Fruit fly (Drosophila melanogaster): ENCODE results near the gene awd.

- TF ChIP-seq CG4496 (GFP tag; IDR thresholded peaks at IDR 0.05) (no peak), CG17806 (tag; optimal IDR thresholded peaks at IDR 0.05) (no peak), D1 (tag; optimal IDR thresholded peaks at IDR 0.05) (no peak), EcR (GFP tag; optimal IDR thresholded peaks at IDR 0.05) (no peak), fd96Ca (GFP tag; IDR thresholded peaks at IDR 0.05) (no peak), Pif1A (GFP tag; optimal IDR thresholded peaks at IDR 0.05) (no peak), CG9948 (tag; optimal IDR thresholded peaks at IDR 0.05) (no peak)
Measured at dm6 chr3R:31726286-31726685, 19.6 kb downstream of the awd start.

All from whole organism, pupa.